Worm (Caenorhabditis elegans) whole organism, L4 larva: ENCODE results near the gene W01C8.5.

Experiments
- R02D3.7 ChIP-seq: fragments of 150-350 bp; sonication (generic microtip); optimal IDR thresholded peaks from 3 replicates; lab custom pipeline; 2014; ENCODE audit warnings: missing biosample characterization, missing genetic modification characterization
- ama-1 ChIP-seq: fragments of 150-350 bp; optimal IDR thresholded peaks from 2 replicates; lab custom pipeline; 2014; ENCODE audit warnings: inconsistent platforms, mixed read lengths
- daf-12 ChIP-seq: fragments of 150-350 bp; optimal IDR thresholded peaks from 2 replicates; lab custom pipeline; 2014; ENCODE audit warnings: missing biosample characterization, missing genetic modification reagents, missing genetic modification characterization
- fkh-10 ChIP-seq: fragments of 150-350 bp; optimal IDR thresholded peaks from 2 replicates; lab custom pipeline; 2014; ENCODE audit warnings: missing biosample characterization, missing genetic modification reagents, missing genetic modification characterization
- hlh-11 ChIP-seq: fragments of 200-800 bp; sonication (Bioruptor generic); optimal IDR thresholded peaks from 2 replicates; lab custom pipeline; 2018; ENCODE audit warnings: mild to moderate bottlenecking, missing genetic modification characterization, missing compliant biosample characterization
- hlh-30 ChIP-seq: sonication (generic microtip); optimal IDR thresholded peaks from 2 replicates; lab custom pipeline; 2017; ENCODE audit warnings: antibody characterized with exemption, mild to moderate bottlenecking, missing genetic modification characterization, missing compliant biosample characterization; ENCODE audit not compliant: insufficient read depth
- nhr-28 ChIP-seq: fragments of 150-350 bp; optimal IDR thresholded peaks from 2 replicates; lab custom pipeline; 2014; ENCODE audit warnings: missing biosample characterization, missing genetic modification characterization
- nhr-77 ChIP-seq: fragments of 150-350 bp; optimal IDR thresholded peaks from 2 replicates; lab custom pipeline; 2014; ENCODE audit warnings: missing biosample characterization, missing genetic modification characterization
- unc-62 ChIP-seq, 3 experiments: fragments of 150-350 bp in 1 of 3; sonication (generic microtip); optimal IDR thresholded peaks in 2 of 3; peaks in 1 of 3; 1 replicate in 1 of 3; 2 replicates in 2 of 3; lab custom pipeline; 2014 to 2017; ENCODE audit warnings: missing biosample characterization in 3 of 3, missing genetic modification characterization in 3 of 3, missing genetic modification reagents in 3 of 3, missing genotype in 1 of 3
- ztf-7 ChIP-seq: fragments of 150-350 bp; optimal IDR thresholded peaks from 2 replicates; lab custom pipeline; 2014; ENCODE audit warnings: missing biosample characterization, missing genetic modification characterization

- TF ChIP-seq ztf-7 (tag; lab: Kevin White, UChicago) (no peak), nhr-77 (no peak), hlh-30 (no peak), daf-12 (no peak), unc-62 (GFP tag; optimal IDR thresholded peaks at IDR 0.05 in 1 of 2; lab: Kevin White, UChicago) (no peak), unc-62 (tag; optimal IDR thresholded peaks at IDR 0.05; lab: Kevin White, UChicago) (no peak), nhr-28 (tag; lab: Kevin White, UChicago) (no peak), ama-1 (lab: Kevin White, UChicago) (no peak), R02D3.7 (tag; lab: Kevin White, UChicago) (no peak), hlh-11 (tag; lab: Kevin White, UChicago) (no peak), fkh-10 (GFP tag; lab: Kevin White, UChicago) (no peak)
Measured at ce11 chrX:5646951-5647423, 50.1 kb downstream of the W01C8.5 start, which contains the start of gene T22B7.3.
